Worm (Caenorhabditis elegans): Measurements from ENCODE around the gene F40F8.11.

- TF ChIP-seq him-1 (tag; optimal IDR thresholded peaks at IDR 0.05) (no peak), W03F9.2 (tag; optimal IDR thresholded peaks at IDR 0.05) (no peak)
Measured at ce11 chrII:11110419-11110818, 22.0 kb downstream of the F40F8.11 start.

All from whole organism, L4/young adult.